Fruit fly (Drosophila melanogaster): ENCODE measurements around the gene CG32563.

- no peak for TF ChIP-seq CG9948 (tag; optimal IDR thresholded peaks at IDR 0.05)
- TF ChIP-seq fd96Ca (GFP tag; IDR thresholded peaks at IDR 0.05): no peak
- no peak for TF ChIP-seq Ets98B (GFP tag; IDR thresholded peaks at IDR 0.05)
- no peak for TF ChIP-seq D1 (tag; optimal IDR thresholded peaks at IDR 0.05)
- no peak for TF ChIP-seq CG15710 (tag; optimal IDR thresholded peaks at IDR 0.05)
- TF ChIP-seq CG32121 (GFP tag; IDR thresholded peaks at IDR 0.05): no peak
- TF ChIP-seq rn (GFP tag; IDR thresholded peaks at IDR 0.05): no peak
- TF ChIP-seq CG12605 (GFP tag; IDR thresholded peaks at IDR 0.05): no peak
- no peak for TF ChIP-seq CG8159 (tag; optimal IDR thresholded peaks at IDR 0.05)
- TF ChIP-seq Pif1A (GFP tag; optimal IDR thresholded peaks at IDR 0.05): no peak
- TF ChIP-seq Snoo (tag; optimal IDR thresholded peaks at IDR 0.05): no peak
Observed at dm6 chrX:17183486-17183885, 24.8 kb upstream of the CG32563 start.
